Worm (Caenorhabditis elegans) whole organism, mixed stage, embryonic: ENCODE measurements around the gene M176.9.

ENCODE experiments used
- bed-3 ChIP-seq: fragments of 200-800 bp; sonication (Bioruptor generic); optimal IDR thresholded peaks from 3 replicates; lab custom pipeline; 2018; ENCODE audit warnings: mild to moderate bottlenecking, missing genetic modification characterization, moderate library complexity, missing compliant biosample characterization
- blmp-1 ChIP-seq: fragments of 150-350 bp; optimal IDR thresholded peaks from 2 replicates; lab custom pipeline; 2014; ENCODE audit warnings: missing biosample characterization, missing genetic modification characterization
- ceh-83 ChIP-seq: fragments of 200-800 bp; sonication (Bioruptor generic); optimal IDR thresholded peaks from 2 replicates; lab custom pipeline; 2018; ENCODE audit warnings: mild to moderate bottlenecking, missing genetic modification characterization, missing compliant biosample characterization
- ces-1 ChIP-seq: fragments of 150-350 bp; optimal IDR thresholded peaks from 2 replicates; lab custom pipeline; 2014; ENCODE audit warnings: missing biosample characterization, missing genetic modification reagents, missing genetic modification characterization
- cnd-1 ChIP-seq: fragments of 200-800 bp; sonication (Bioruptor generic); optimal IDR thresholded peaks from 2 replicates; lab custom pipeline; 2018; ENCODE audit warnings: mild to moderate bottlenecking, missing genetic modification characterization, missing compliant biosample characterization
- drap-1 ChIP-seq: fragments of 200-800 bp; sonication (Bioruptor generic); optimal IDR thresholded peaks from 3 replicates; lab custom pipeline; 2018; ENCODE audit warnings: mild to moderate bottlenecking, missing genetic modification characterization, missing compliant biosample characterization
- elt-1 ChIP-seq: sonication (generic microtip); optimal IDR thresholded peaks from 2 replicates; lab custom pipeline; 2017; ENCODE audit warnings: missing genetic modification characterization, mild to moderate bottlenecking, missing compliant biosample characterization, antibody characterized with exemption, moderate library complexity, borderline replicate concordance; ENCODE audit not compliant: insufficient read depth
- elt-3 ChIP-seq: fragments of 150-350 bp; optimal IDR thresholded peaks from 2 replicates; lab custom pipeline; 2014; ENCODE audit warnings: missing biosample characterization, missing genetic modification characterization
- flh-1 ChIP-seq: fragments of 200-800 bp; sonication (Bioruptor generic); optimal IDR thresholded peaks from 2 replicates; lab custom pipeline; 2018; ENCODE audit warnings: mild to moderate bottlenecking, missing genetic modification characterization, moderate library complexity, missing compliant biosample characterization
- ham-2 ChIP-seq: fragments of 200-800 bp; sonication (Bioruptor generic); optimal IDR thresholded peaks from 2 replicates; lab custom pipeline; 2018; ENCODE audit warnings: mild to moderate bottlenecking, missing genetic modification characterization, missing compliant biosample characterization
- hlh-1 ChIP-seq: fragments of 150-350 bp; optimal IDR thresholded peaks from 2 replicates; lab custom pipeline; 2014; ENCODE audit warnings: missing biosample characterization, missing genetic modification reagents, missing genetic modification characterization
- lin-13 ChIP-seq: fragments of 150-350 bp; optimal IDR thresholded peaks from 2 replicates; lab custom pipeline; 2014; ENCODE audit warnings: missing biosample characterization, missing genetic modification characterization
- lsy-2 ChIP-seq: fragments of 150-350 bp; optimal IDR thresholded peaks from 2 replicates; lab custom pipeline; 2014; ENCODE audit warnings: missing biosample characterization, missing genetic modification characterization
- mab-5 ChIP-seq: fragments of 150-350 bp; optimal IDR thresholded peaks from 2 replicates; lab custom pipeline; 2014; ENCODE audit warnings: missing biosample characterization, missing genetic modification characterization
- mep-1 ChIP-seq: fragments of 150-350 bp; optimal IDR thresholded peaks from 2 replicates; lab custom pipeline; 2017; ENCODE audit warnings: missing biosample characterization, missing genetic modification reagents, missing genetic modification characterization, inconsistent platforms
- mls-2 ChIP-seq: sonication (generic microtip); optimal IDR thresholded peaks from 2 replicates; lab custom pipeline; 2016; ENCODE audit warnings: mild to moderate bottlenecking, missing genetic modification characterization, moderate library complexity, missing compliant biosample characterization
- nhr-12 ChIP-seq: fragments of 150-350 bp; optimal IDR thresholded peaks from 2 replicates; lab custom pipeline; 2014; ENCODE audit warnings: missing biosample characterization, missing genetic modification characterization
- nhr-2 ChIP-seq: fragments of 150-350 bp; optimal IDR thresholded peaks from 2 replicates; lab custom pipeline; 2014; ENCODE audit warnings: missing biosample characterization, missing genetic modification characterization
- nhr-237 ChIP-seq: fragments of 150-350 bp; optimal IDR thresholded peaks from 2 replicates; lab custom pipeline; 2014; ENCODE audit warnings: missing biosample characterization, missing genetic modification characterization
- nhr-28 ChIP-seq: fragments of 150-350 bp; optimal IDR thresholded peaks from 2 replicates; lab custom pipeline; 2014; ENCODE audit warnings: missing biosample characterization, missing genetic modification characterization
- nhr-76 ChIP-seq: sonication (generic microtip); optimal IDR thresholded peaks from 2 replicates; lab custom pipeline; 2017; ENCODE audit warnings: missing biosample characterization, missing genetic modification characterization
- pha-4 ChIP-seq: fragments of 150-350 bp; optimal IDR thresholded peaks from 2 replicates; lab custom pipeline; 2018; ENCODE audit warnings: missing biosample characterization, missing genetic modification reagents, missing genetic modification characterization
- sem-2 ChIP-seq: fragments of 200-800 bp; sonication (Bioruptor generic); optimal IDR thresholded peaks from 2 replicates; lab custom pipeline; 2018; ENCODE audit warnings: mild to moderate bottlenecking, missing genetic modification characterization, missing compliant biosample characterization
- snpc-4 ChIP-seq: fragments of 150-350 bp; optimal IDR thresholded peaks from 2 replicates; lab custom pipeline; 2014; ENCODE audit warnings: missing biosample characterization, missing genetic modification characterization
- sptf-1 ChIP-seq: sonication (generic microtip); optimal IDR thresholded peaks from 2 replicates; lab custom pipeline; 2017; ENCODE audit warnings: mild to moderate bottlenecking, missing genetic modification characterization, moderate library complexity, missing compliant biosample characterization
- tbx-8 ChIP-seq: fragments of 200-800 bp; sonication (Bioruptor generic); optimal IDR thresholded peaks from 2 replicates; lab custom pipeline; 2018; ENCODE audit warnings: mild to moderate bottlenecking, missing genetic modification characterization, moderate library complexity, missing compliant biosample characterization
- unc-120 ChIP-seq: sonication (generic microtip); optimal IDR thresholded peaks from 2 replicates; lab custom pipeline; 2017; ENCODE audit warnings: missing genetic modification characterization, missing compliant biosample characterization; ENCODE audit not compliant: poor library complexity, severe bottlenecking
- unc-62 ChIP-seq: fragments of 150-350 bp; optimal IDR thresholded peaks from 2 replicates; lab custom pipeline; 2014; ENCODE audit warnings: missing biosample characterization, missing genetic modification reagents, missing genetic modification characterization
- ztf-11 ChIP-seq: fragments of 150-350 bp; optimal IDR thresholded peaks from 2 replicates; lab custom pipeline; 2014; ENCODE audit warnings: missing biosample characterization, missing genetic modification characterization

The M176.9 gene

ce11 chrII:9398370-9398901, 13.0 kb downstream of the M176.9 start, which contains the start of the genes Y51B9A.14 and Y51B9A.8:
Y51B9A.14 (minus strand) TSS chrII:9398470.
Y51B9A.8 (plus strand) TSS chrII:9398851.
- TF ChIP-seq hlh-1 (tag; lab: Kevin White, UChicago): no peak
- TF ChIP-seq sptf-1 (tag; lab: Kevin White, UChicago): no peak
- TF ChIP-seq ham-2 (GFP tag; lab: Kevin White, UChicago): no peak
- no peak for TF ChIP-seq blmp-1
- no peak for TF ChIP-seq lin-13 (tag; lab: Kevin White, UChicago)
- no peak for TF ChIP-seq nhr-237 (tag; lab: Kevin White, UChicago)
- no peak for TF ChIP-seq ztf-11 (tag; lab: Kevin White, UChicago)
- no peak for TF ChIP-seq tbx-8 (GFP tag; lab: Kevin White, UChicago)
- TF ChIP-seq nhr-28 (tag; lab: Kevin White, UChicago): no peak
- no peak for TF ChIP-seq nhr-12 (tag; lab: Kevin White, UChicago)
- no peak for TF ChIP-seq snpc-4
- TF ChIP-seq unc-120 (tag; lab: Kevin White, UChicago): no peak
- no peak for TF ChIP-seq drap-1

DNA sequence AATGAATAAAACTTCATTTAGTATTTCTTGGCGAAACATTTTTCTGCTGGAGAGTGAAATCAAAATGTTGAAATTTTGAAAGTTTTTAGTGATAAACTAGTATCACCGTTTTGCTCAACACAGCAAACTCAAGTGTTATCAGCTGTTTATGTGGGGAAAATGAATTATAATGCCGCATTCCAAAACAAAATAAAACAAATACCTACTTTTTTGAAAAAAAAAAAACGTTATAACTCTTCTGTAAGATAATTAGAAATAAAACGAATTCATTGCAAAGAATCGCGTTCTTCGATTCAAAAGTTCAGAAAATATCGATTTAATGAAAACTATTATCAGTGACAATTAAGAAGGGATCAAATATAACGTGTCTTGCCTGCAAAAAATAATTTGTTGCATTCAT, 13.9 kb downstream of the M176.9 start, which contains the start of gene Y51B9A.9:
Y51B9A.9 (minus strand) TSS at position 101 of the 400 bp plus-strand sequence.
- TF ChIP-seq sptf-1 (tag; lab: Kevin White, UChicago): no peak

DNA sequence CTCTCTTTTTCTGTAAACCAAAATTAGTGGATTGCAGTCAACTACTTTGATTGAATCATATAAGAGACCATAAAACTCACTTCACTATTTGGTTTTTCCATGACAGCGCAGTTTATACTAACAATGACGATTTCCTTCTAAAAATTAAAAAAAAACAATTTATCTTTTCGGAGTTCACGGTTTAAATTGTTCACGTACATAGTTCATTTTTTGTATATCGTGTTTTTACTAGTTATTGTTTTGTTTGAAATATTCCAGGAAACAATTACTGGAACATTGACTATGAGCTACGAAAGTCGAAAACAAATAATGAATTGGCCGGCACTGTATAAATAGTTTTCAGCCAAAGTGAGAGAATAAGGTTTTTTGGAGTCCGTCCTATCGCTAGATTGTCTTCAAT, 18.7 kb downstream of the M176.9 start, which contains the start of gene lido-17:
lido-17 (minus strand) TSS at position 101 of the 400 bp plus-strand sequence.
- no peak for TF ChIP-seq flh-1 (GFP tag; lab: Kevin White, UChicago)
- TF ChIP-seq mep-1 (tag; lab: Kevin White, UChicago): no peak
- TF ChIP-seq drap-1: no peak
- TF ChIP-seq snpc-4: no peak
- TF ChIP-seq nhr-2: no peak
- TF ChIP-seq elt-3: no peak
- no peak for TF ChIP-seq ham-2 (GFP tag; lab: Kevin White, UChicago)
- no peak for TF ChIP-seq pha-4
- TF ChIP-seq ces-1 (GFP tag; lab: Kevin White, UChicago): no peak
- no peak for TF ChIP-seq blmp-1
- TF ChIP-seq cnd-1 (tag; lab: Kevin White, UChicago): no peak
- TF ChIP-seq ceh-83: no peak
- TF ChIP-seq ztf-11 (tag; lab: Kevin White, UChicago): no peak
- no peak for TF ChIP-seq sem-2 (GFP tag; lab: Kevin White, UChicago)
- no peak for TF ChIP-seq elt-1 (tag; lab: Kevin White, UChicago)

DNA sequence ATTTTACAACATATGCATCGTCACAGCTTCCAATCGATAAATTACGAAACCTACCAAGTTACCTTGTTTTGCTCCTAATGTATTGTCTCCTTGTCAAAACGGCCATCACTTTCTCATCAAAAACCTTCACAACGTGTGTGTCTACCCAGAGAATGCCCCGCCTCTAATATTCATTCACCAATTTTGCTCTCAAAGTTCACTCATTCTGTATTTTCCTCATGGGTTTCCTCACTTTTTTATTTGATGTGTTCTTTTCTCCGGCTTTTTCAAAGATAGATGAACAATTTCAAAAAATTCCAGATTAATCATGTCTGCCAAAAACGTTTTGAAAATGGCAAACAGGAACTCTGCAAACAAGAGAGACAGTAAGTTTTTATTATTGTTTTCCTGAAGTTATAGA, 26.2 kb downstream of the M176.9 start, which contains the start of gene C06C3.7:
C06C3.7 (plus strand) TSS at position 301 of the 400 bp plus-strand sequence.
- no peak for TF ChIP-seq mab-5 (tag; lab: Kevin White, UChicago)
- no peak for TF ChIP-seq pha-4
- no peak for TF ChIP-seq mls-2 (tag; lab: Kevin White, UChicago)

DNA sequence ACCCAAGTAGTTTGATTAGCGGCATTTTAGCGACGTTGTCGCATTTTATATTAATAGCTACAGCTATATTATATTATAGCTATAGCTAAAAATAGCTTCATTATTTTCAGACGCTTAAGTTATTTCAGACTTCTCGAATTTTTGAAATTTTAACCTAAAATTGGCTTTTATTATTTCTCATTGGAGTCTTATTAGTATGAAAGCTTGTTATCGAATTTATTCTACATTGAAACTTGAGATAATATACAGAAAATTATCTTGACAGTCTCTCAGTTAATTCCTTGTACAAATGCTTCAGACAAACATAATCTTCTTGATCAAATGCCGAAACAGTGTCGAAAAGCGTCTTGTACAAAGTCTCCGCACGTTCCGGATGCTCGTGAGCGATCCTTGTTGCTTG, 31.6 kb downstream of the M176.9 start, which contains the start of gene srh-48:
srh-48 (plus strand) TSS at position 301 of the 400 bp plus-strand sequence.
- no peak for TF ChIP-seq mab-5 (tag; lab: Kevin White, UChicago)
- no peak for TF ChIP-seq flh-1 (GFP tag; lab: Kevin White, UChicago)
- TF ChIP-seq mls-2 (tag; lab: Kevin White, UChicago): no peak
- TF ChIP-seq blmp-1: no peak
- TF ChIP-seq nhr-28 (tag; lab: Kevin White, UChicago): no peak
- no peak for TF ChIP-seq lsy-2 (tag; lab: Kevin White, UChicago)
- TF ChIP-seq ces-1 (GFP tag; lab: Kevin White, UChicago): no peak
- no peak for TF ChIP-seq elt-3
- TF ChIP-seq ceh-83: no peak
- no peak for TF ChIP-seq nhr-76 (tag; lab: Kevin White, UChicago)
- no peak for TF ChIP-seq bed-3
- TF ChIP-seq unc-120 (tag; lab: Kevin White, UChicago): no peak
- no peak for TF ChIP-seq pha-4
- TF ChIP-seq unc-62: no peak

DNA sequence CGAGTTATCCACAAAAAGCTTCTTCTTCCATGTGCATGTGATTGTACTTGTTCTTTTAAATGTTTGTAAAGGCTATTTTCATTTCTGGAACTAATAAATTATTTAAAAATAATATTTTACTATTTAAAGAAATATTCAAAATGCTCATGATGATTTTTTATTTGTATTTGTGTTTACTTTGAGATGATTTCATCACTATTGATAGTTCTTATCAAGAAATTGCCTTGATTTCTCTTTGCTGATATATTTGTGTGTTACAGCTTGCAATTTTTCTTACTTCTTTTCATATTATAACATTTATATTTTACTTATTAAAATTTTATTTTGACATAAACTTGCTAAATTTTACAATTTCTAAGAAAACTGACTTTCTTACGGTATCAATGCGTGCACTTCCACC, 33.2 kb downstream of the M176.9 start:
- no peak for TF ChIP-seq nhr-28 (tag; lab: Kevin White, UChicago)
- TF ChIP-seq snpc-4: no peak
- no peak for TF ChIP-seq tbx-8 (GFP tag; lab: Kevin White, UChicago)
- no peak for TF ChIP-seq elt-3
- no peak for TF ChIP-seq mep-1 (tag; lab: Kevin White, UChicago)
- no peak for TF ChIP-seq lsy-2 (tag; lab: Kevin White, UChicago)
- TF ChIP-seq pha-4: no peak
- TF ChIP-seq unc-62: no peak
- no peak for TF ChIP-seq hlh-1 (tag; lab: Kevin White, UChicago)
- no peak for TF ChIP-seq nhr-2
- no peak for TF ChIP-seq ztf-11 (tag; lab: Kevin White, UChicago)
- TF ChIP-seq unc-120 (tag; lab: Kevin White, UChicago): no peak
- TF ChIP-seq mab-5 (tag; lab: Kevin White, UChicago): no peak
- TF ChIP-seq ham-2 (GFP tag; lab: Kevin White, UChicago): no peak
- TF ChIP-seq, all 35 proteins: peak for 0
